Worm (Caenorhabditis elegans) whole organism, young adult: ENCODE results near the gene C27D8.3.

ENCODE experiments used
- B0336.3 ChIP-seq: fragments of 200-800 bp; sonication (Bioruptor generic); IDR thresholded peaks from 2 replicates; pipeline ENCODE4 v1.3.6; 2022; ENCODE audit warnings: missing genetic modification characterization, missing compliant biosample characterization
- F10E7.11 ChIP-seq: sonication (generic microtip); optimal IDR thresholded peaks from 2 replicates; lab custom pipeline; 2017; ENCODE audit warnings: mild to moderate bottlenecking, missing genetic modification characterization, moderate library complexity, missing compliant biosample characterization
- F22D6.2 ChIP-seq: sonication (generic microtip); optimal IDR thresholded peaks from 2 replicates; lab custom pipeline; 2016; ENCODE audit warnings: mild to moderate bottlenecking, missing genetic modification characterization, missing compliant biosample characterization
- F23B12.7 ChIP-seq: sonication (generic microtip); optimal IDR thresholded peaks from 2 replicates; lab custom pipeline; 2017; ENCODE audit warnings: missing genetic modification characterization, mild to moderate bottlenecking, missing compliant biosample characterization, antibody characterized with exemption, moderate library complexity; ENCODE audit not compliant: insufficient read depth
- F52B5.7 ChIP-seq: sonication (generic microtip); optimal IDR thresholded peaks from 2 replicates; lab custom pipeline; 2016; ENCODE audit warnings: mild to moderate bottlenecking, missing genetic modification characterization, missing compliant biosample characterization
- K12H6.12 ChIP-seq: fragments of 200-800 bp; sonication (Bioruptor generic); optimal IDR thresholded peaks from 2 replicates; lab custom pipeline; 2018; ENCODE audit warnings: mild to moderate bottlenecking, missing genetic modification characterization, missing compliant biosample characterization
- Y79H2A.3 ChIP-seq: fragments of 200-800 bp; sonication (Bioruptor generic); conservative IDR thresholded peaks from 2 replicates; pipeline ENCODE4 v1.3.6; 2022; ENCODE audit warnings: missing genetic modification reagents, missing genetic modification characterization, missing compliant biosample characterization
- athp-1 ChIP-seq: sonication (generic microtip); optimal IDR thresholded peaks from 2 replicates; lab custom pipeline; 2017; ENCODE audit warnings: mild to moderate bottlenecking, missing genetic modification characterization, missing compliant biosample characterization
- cebp-1 ChIP-seq, 2 experiments: fragments of 200-800 bp in 1 of 2; sonication (Bioruptor generic) in 1 of 2; sonication (generic microtip) in 1 of 2; IDR thresholded peaks in 1 of 2; optimal IDR thresholded peaks in 1 of 2; 2 replicates each; pipeline versions ENCODE4 v1.3.6 to Lab custom; 2017 to 2022; ENCODE audit warnings: missing compliant biosample characterization in 2 of 2, missing genetic modification characterization in 2 of 2, mild to moderate bottlenecking in 1 of 2, missing genetic modification reagents in 1 of 2, moderate library complexity in 1 of 2
- ceh-100 ChIP-seq: fragments of 200-800 bp; sonication (Bioruptor generic); IDR thresholded peaks from 2 replicates; pipeline ENCODE4 v1.3.6; 2022; ENCODE audit warnings: missing genetic modification reagents, missing genetic modification characterization, missing compliant biosample characterization
- ceh-27 ChIP-seq: fragments of 200-800 bp; sonication (Bioruptor generic); optimal IDR thresholded peaks from 2 replicates; lab custom pipeline; 2018; ENCODE audit warnings: mild to moderate bottlenecking, missing genetic modification characterization, moderate library complexity, missing compliant biosample characterization
- chd-7 ChIP-seq: sonication (generic microtip); optimal IDR thresholded peaks from 2 replicates; lab custom pipeline; 2016; ENCODE audit warnings: mild to moderate bottlenecking, missing genetic modification characterization, moderate library complexity, missing compliant biosample characterization
- die-1 ChIP-seq: sonication (generic microtip); optimal IDR thresholded peaks from 2 replicates; lab custom pipeline; 2016; ENCODE audit warnings: missing genotype, mild to moderate bottlenecking, missing genetic modification characterization, missing compliant biosample characterization
- dox-1 ChIP-seq: fragments of 200-800 bp; sonication (Bioruptor generic); IDR thresholded peaks from 2 replicates; pipeline ENCODE4 v1.3.6; 2022; ENCODE audit warnings: missing genetic modification reagents, missing genetic modification characterization, missing compliant biosample characterization
- egl-18 ChIP-seq: fragments of 200-800 bp; sonication (Bioruptor generic); IDR thresholded peaks from 2 replicates; pipeline ENCODE4 v1.3.6; 2022; ENCODE audit warnings: missing genetic modification reagents, missing genetic modification characterization, missing compliant biosample characterization
- egl-44 ChIP-seq: fragments of 200-800 bp; sonication (Bioruptor generic); IDR thresholded peaks from 2 replicates; pipeline ENCODE4 v1.3.6; 2022; ENCODE audit warnings: missing genetic modification reagents, missing genetic modification characterization, missing compliant biosample characterization
- ets-4 ChIP-seq: fragments of 200-800 bp; sonication (Bioruptor generic); optimal IDR thresholded peaks from 2 replicates; lab custom pipeline; 2018; ENCODE audit warnings: mild to moderate bottlenecking, missing genetic modification characterization, missing compliant biosample characterization
- hlh-26 ChIP-seq: fragments of 200-800 bp; sonication (Bioruptor generic); conservative IDR thresholded peaks from 2 replicates; pipeline ENCODE4 v1.3.6; 2022; ENCODE audit warnings: missing genetic modification reagents, missing genetic modification characterization, missing compliant biosample characterization
- hsf-1 ChIP-seq: fragments of 200-800 bp; sonication (Bioruptor generic); IDR thresholded peaks from 2 replicates; pipeline ENCODE4 v1.3.6; 2022; ENCODE audit warnings: missing genetic modification reagents, missing genetic modification characterization, missing compliant biosample characterization
- lag-1 ChIP-seq: fragments of 200-800 bp; sonication (Bioruptor generic); IDR thresholded peaks from 2 replicates; pipeline ENCODE4 v1.3.6; 2022; ENCODE audit warnings: missing genetic modification reagents, missing genetic modification characterization, missing compliant biosample characterization
- let-526 ChIP-seq: fragments of 200-800 bp; sonication (Bioruptor generic); IDR thresholded peaks from 2 replicates; pipeline ENCODE4 v1.3.6; 2022; ENCODE audit warnings: missing genetic modification reagents, missing genetic modification characterization, missing compliant biosample characterization
- lin-26 ChIP-seq: fragments of 200-800 bp; sonication (Bioruptor generic); IDR thresholded peaks from 2 replicates; pipeline ENCODE4 v1.3.6; 2022; ENCODE audit warnings: missing genetic modification reagents, missing genetic modification characterization, missing compliant biosample characterization
- lin-40 ChIP-seq: sonication (generic microtip); optimal IDR thresholded peaks from 2 replicates; lab custom pipeline; 2016; ENCODE audit warnings: missing genetic modification characterization, mild to moderate bottlenecking, missing compliant biosample characterization, missing genotype, missing genetic modification reagents
- madf-6 ChIP-seq: fragments of 200-800 bp; sonication (Bioruptor generic); IDR thresholded peaks from 2 replicates; pipeline ENCODE4 v1.3.6; 2022; ENCODE audit warnings: missing genetic modification reagents, missing genetic modification characterization, missing compliant biosample characterization
- madf-8 ChIP-seq: fragments of 200-800 bp; sonication (Bioruptor generic); conservative IDR thresholded peaks from 2 replicates; pipeline ENCODE4 v1.3.6; 2022; ENCODE audit warnings: missing genetic modification reagents, missing genetic modification characterization, missing compliant biosample characterization
- mel-28 ChIP-seq: sonication (generic microtip); optimal IDR thresholded peaks from 2 replicates; lab custom pipeline; 2016; ENCODE audit warnings: borderline replicate concordance, mild to moderate bottlenecking, missing genetic modification characterization, missing compliant biosample characterization
- nfya-1 ChIP-seq: sonication (generic microtip); optimal IDR thresholded peaks from 2 replicates; lab custom pipeline; 2017; ENCODE audit warnings: antibody characterized with exemption, missing compliant biosample characterization, missing genetic modification characterization, borderline replicate concordance; ENCODE audit not compliant: insufficient read depth
- nfyb-1 ChIP-seq: fragments of 200-800 bp; sonication (Bioruptor generic); IDR thresholded peaks from 2 replicates; pipeline ENCODE4 v1.3.6; 2022; ENCODE audit warnings: missing genetic modification reagents, missing genetic modification characterization, missing compliant biosample characterization
- nhr-120 ChIP-seq: fragments of 200-800 bp; sonication (Bioruptor generic); IDR thresholded peaks from 2 replicates; pipeline ENCODE4 v1.3.6; 2022; ENCODE audit warnings: missing genetic modification characterization, missing compliant biosample characterization
- nhr-80 ChIP-seq: sonication (generic microtip); optimal IDR thresholded peaks from 2 replicates; lab custom pipeline; 2016; ENCODE audit warnings: missing genetic modification characterization, missing compliant biosample characterization
- nhr-90 ChIP-seq: sonication (generic microtip); optimal IDR thresholded peaks from 2 replicates; lab custom pipeline; 2016; ENCODE audit warnings: missing genotype, mild to moderate bottlenecking, missing genetic modification characterization, missing compliant biosample characterization
- pha-4 ChIP-seq: fragments of 150-350 bp; sonication (generic microtip); optimal IDR thresholded peaks from 2 replicates; lab custom pipeline; 2014; ENCODE audit warnings: missing biosample characterization, missing genetic modification reagents, missing genetic modification characterization
- rcor-1 ChIP-seq: fragments of 200-800 bp; sonication (Bioruptor generic); IDR thresholded peaks from 2 replicates; pipeline ENCODE4 v1.3.6; 2022; ENCODE audit warnings: missing genetic modification reagents, missing genetic modification characterization, missing compliant biosample characterization
- rec-8 ChIP-seq, 2 experiments: sonication (generic microtip); optimal IDR thresholded peaks; 2 replicates each; lab custom pipeline; 2016; ENCODE audit warnings: mild to moderate bottlenecking in 2 of 2, missing genetic modification characterization in 2 of 2, missing genetic modification reagents in 2 of 2, missing genotype in 2 of 2, missing biosample characterization in 1 of 2, missing compliant biosample characterization in 1 of 2, moderate library complexity in 1 of 2
- rpc-1 ChIP-seq, 2 experiments: fragments of 150-350 bp in 1 of 2; sonication (generic microtip) in 1 of 2; optimal IDR thresholded peaks; 2 replicates each; lab custom pipeline; 2014 to 2018; ENCODE audit warnings: missing biosample characterization in 1 of 2, missing genetic modification characterization in 1 of 2, missing genetic modification reagents in 1 of 2, missing genotype in 1 of 2
- sdz-38 ChIP-seq: sonication (generic microtip); optimal IDR thresholded peaks from 2 replicates; lab custom pipeline; 2016; ENCODE audit warnings: missing genotype, missing genetic modification characterization, missing compliant biosample characterization
- snpc-1.3 ChIP-seq: sonication (generic microtip); optimal IDR thresholded peaks from 2 replicates; lab custom pipeline; 2017; ENCODE audit warnings: missing genetic modification characterization, mild to moderate bottlenecking, missing compliant biosample characterization, antibody characterized with exemption, moderate library complexity, missing genotype, missing genetic modification reagents; ENCODE audit not compliant: insufficient read depth
- tbp1 ChIP-seq: fragments of 200-800 bp; sonication (Bioruptor generic); optimal IDR thresholded peaks from 2 replicates; lab custom pipeline; 2018; ENCODE audit warnings: mild to moderate bottlenecking, missing genetic modification characterization, missing compliant biosample characterization
- zim-3 ChIP-seq: sonication (generic microtip); optimal IDR thresholded peaks from 2 replicates; lab custom pipeline; 2017; ENCODE audit warnings: mild to moderate bottlenecking, missing genetic modification characterization, moderate library complexity, missing compliant biosample characterization
- ztf-25 ChIP-seq: fragments of 200-800 bp; sonication (Bioruptor generic); IDR thresholded peaks from 2 replicates; pipeline ENCODE4 v1.3.6; 2022; ENCODE audit warnings: missing genetic modification reagents, missing genetic modification characterization, missing compliant biosample characterization
- ztf-6 ChIP-seq: fragments of 200-800 bp; sonication (Bioruptor generic); IDR thresholded peaks from 2 replicates; pipeline ENCODE4 v1.3.6; 2022; ENCODE audit warnings: missing genetic modification reagents, missing genetic modification characterization, missing compliant biosample characterization

Gene C27D8.3

ce11 chrIV:12700944-12701343, 10.6 kb downstream of the C27D8.3 start:
- no peak for TF ChIP-seq tbp1 (GFP tag; lab: Kevin White, UChicago)
- TF ChIP-seq F52B5.7: no peak
- TF ChIP-seq nhr-80: peak; percentile 0

- TF ChIP-seq nfya-1 (tag; lab: Kevin White, UChicago) (no peak), nhr-80 (peak; percentile 87)
These were observed 11.3 kb downstream of the C27D8.3 start for ce11 chrIV:12700204-12700603.

- TF ChIP-seq nhr-80 (peak; percentile 84), ets-4 (GFP tag; lab: Kevin White, UChicago) (no peak), hlh-26 (GFP tag; lab: Robert Waterston, UW) (no peak), cebp-1 (GFP tag; IDR thresholded peaks at IDR 0.05; lab: Robert Waterston, UW) (no peak), cebp-1 (tag; optimal IDR thresholded peaks at IDR 0.05; lab: Kevin White, UChicago) (peak; percentile 3)
These were observed 12.7 kb downstream of the C27D8.3 start for ce11 chrIV:12698880-12699279.

- TF ChIP-seq rpc-1 (optimal IDR thresholded peaks at IDR 0.05; lab: Kevin White, UChicago): no peak
- no peak for TF ChIP-seq rpc-1 (tag; optimal IDR thresholded peaks at IDR 0.05; lab: Kevin White, UChicago)
- TF ChIP-seq ztf-25 (GFP tag; lab: Robert Waterston, UW): no peak
- no peak for TF ChIP-seq die-1 (tag; lab: Kevin White, UChicago)
- peak; percentile 40; the same call in 1 of the 2 replicates for TF ChIP-seq B0336.3
- no peak for TF ChIP-seq lin-26
- TF ChIP-seq dox-1 (GFP tag; lab: Robert Waterston, UW): 0 out of 2 replicates have a peak, but pooled peaks have one; percentile 37
- peak; percentile 37 for TF ChIP-seq tbp1 (GFP tag; lab: Kevin White, UChicago)
- no peak for TF ChIP-seq nhr-120 (GFP tag; lab: Robert Waterston, UW)
- no peak for TF ChIP-seq madf-6 (GFP tag; lab: Robert Waterston, UW)
- TF ChIP-seq lag-1 (GFP tag; lab: Robert Waterston, UW): no peak
- no peak for TF ChIP-seq athp-1 (tag; lab: Kevin White, UChicago)
- no peak for TF ChIP-seq ztf-6 (GFP tag; lab: Robert Waterston, UW)
- TF ChIP-seq F10E7.11: no peak
- TF ChIP-seq sdz-38 (tag; lab: Kevin White, UChicago): no peak
- TF ChIP-seq madf-8 (GFP tag; lab: Robert Waterston, UW): no peak
- no peak for TF ChIP-seq rec-8 (tag; optimal IDR thresholded peaks at IDR 0.05; lab: Kevin White, UChicago)
- no peak for TF ChIP-seq zim-3 (tag; lab: Kevin White, UChicago)
- peak; percentile 14 for TF ChIP-seq lin-40
- no peak for TF ChIP-seq pha-4
- TF ChIP-seq rcor-1 (GFP tag; lab: Robert Waterston, UW): no peak
- TF ChIP-seq ceh-100 (GFP tag; lab: Robert Waterston, UW): no peak
- TF ChIP-seq F23B12.7: no peak
- TF ChIP-seq let-526 (GFP tag; lab: Robert Waterston, UW): no peak
- no peak for TF ChIP-seq egl-18 (GFP tag; lab: Robert Waterston, UW)
- no peak for TF ChIP-seq Y79H2A.3 (GFP tag; lab: Robert Waterston, UW)
- TF ChIP-seq nhr-90 (tag; lab: Kevin White, UChicago): peak; percentile 52
- TF ChIP-seq F22D6.2 (tag; lab: Kevin White, UChicago): peak; percentile 10
- no peak for TF ChIP-seq hsf-1 (GFP tag; lab: Robert Waterston, UW)
- TF ChIP-seq mel-28 (tag; lab: Kevin White, UChicago): no peak
- TF ChIP-seq chd-7 (tag; lab: Kevin White, UChicago): peak; percentile 66
- peak; percentile 97 for TF ChIP-seq ets-4 (GFP tag; lab: Kevin White, UChicago)
- peak; percentile 12; the same call in 1 of the 2 replicates for TF ChIP-seq nfyb-1
- no peak for TF ChIP-seq snpc-1.3 (tag; lab: Kevin White, UChicago)
- TF ChIP-seq hlh-26 (GFP tag; lab: Robert Waterston, UW): no peak
- TF ChIP-seq nhr-80: peak; percentile 99
- peak; percentile 93 for TF ChIP-seq egl-44 (GFP tag; lab: Robert Waterston, UW)
- TF ChIP-seq K12H6.12 (tag; lab: Kevin White, UChicago): no peak
- TF ChIP-seq ceh-27 (GFP tag; lab: Kevin White, UChicago): no peak
These were observed 21.8 kb downstream of the C27D8.3 start for ce11 chrIV:12689709-12690142.
